Worm (Caenorhabditis elegans) whole organism, L3 larva: ENCODE data around the gene B0024.11.

Source experiments
- R02D3.7 ChIP-seq: fragments of 150-350 bp; optimal IDR thresholded peaks from 2 replicates; lab custom pipeline; 2014; ENCODE audit warnings: missing biosample characterization, missing genetic modification characterization
- ceh-82 ChIP-seq: fragments of 150-350 bp; optimal IDR thresholded peaks from 2 replicates; lab custom pipeline; 2014; ENCODE audit warnings: missing biosample characterization, missing genetic modification characterization
- elt-2 ChIP-seq: sonication (generic microtip); optimal IDR thresholded peaks from 2 replicates; lab custom pipeline; 2016; ENCODE audit warnings: missing genetic modification reagents, mild to moderate bottlenecking, missing genetic modification characterization, missing compliant biosample characterization
- elt-3 ChIP-seq, 3 experiments: fragments of 150-350 bp in 1 of 3; sonication (generic microtip) in 2 of 3; optimal IDR thresholded peaks; 2 replicates in 2 of 3; 4 replicates in 1 of 3; lab custom pipeline; 2014 to 2017; ENCODE audit warnings: missing biosample characterization in 3 of 3, missing genetic modification characterization in 3 of 3
- fkh-10 ChIP-seq: sonication (generic microtip); optimal IDR thresholded peaks from 2 replicates; lab custom pipeline; 2017; ENCODE audit warnings: missing biosample characterization, missing genetic modification reagents, missing genetic modification characterization
- mdl-1 ChIP-seq: fragments of 150-350 bp; optimal IDR thresholded peaks from 2 replicates; lab custom pipeline; 2014; ENCODE audit warnings: missing biosample characterization, missing genetic modification characterization

- TF ChIP-seq mdl-1 (tag; lab: Kevin White, UChicago) (no peak), ceh-82 (tag; lab: Kevin White, UChicago) (no peak), fkh-10 (GFP tag; lab: Kevin White, UChicago) (no peak), R02D3.7 (tag; lab: Kevin White, UChicago) (no peak), elt-3 (tag; optimal IDR thresholded peaks at IDR 0.05; lab: Kevin White, UChicago) (no peak), elt-2 (tag; lab: Kevin White, UChicago) (no peak)
These were observed 49.1 kb downstream of the B0024.11 start, which contains the start of gene ric-4 for ce11 chrV:10270214-10270613.
